Fruit fly (Drosophila melanogaster) whole organism, embryonic: Measurements from ENCODE around the gene CG13097.

ENCODE experiments used
- CG11504 ChIP-seq: fragments of 200-800 bp; sonication (Bioruptor generic); optimal IDR thresholded peaks from 3 replicates; lab custom pipeline; 2019; ENCODE audit warnings: missing biosample characterization, mild to moderate bottlenecking, missing genetic modification characterization, moderate library complexity
- CG12104 ChIP-seq: fragments of 200-800 bp; sonication (Bioruptor generic); optimal IDR thresholded peaks from 3 replicates; lab custom pipeline; 2016; ENCODE audit warnings: missing biosample characterization, missing genetic modification characterization
- CG15696 ChIP-seq: fragments of 200-800 bp; sonication (Bioruptor generic); optimal IDR thresholded peaks from 2 replicates; lab custom pipeline; 2019; ENCODE audit warnings: missing biosample characterization, mild to moderate bottlenecking, missing genetic modification characterization, moderate library complexity
- CG17359 ChIP-seq: fragments of 200-800 bp; sonication (Bioruptor generic); optimal IDR thresholded peaks from 3 replicates; lab custom pipeline; 2018; ENCODE audit warnings: missing biosample characterization, mild to moderate bottlenecking, missing genetic modification characterization, moderate library complexity
- CG17361 ChIP-seq: fragments of 200-800 bp; sonication (Bioruptor generic); IDR thresholded peaks from 3 replicates; pipeline ENCODE4 v1.3.6; 2022; ENCODE audit warnings: missing biosample characterization, missing genetic modification characterization
- CG2712 ChIP-seq: fragments of 200-800 bp; optimal IDR thresholded peaks from 3 replicates; lab custom pipeline; 2019; ENCODE audit warnings: missing biosample characterization, mild to moderate bottlenecking, missing genetic modification characterization, moderate library complexity
- CG34376 ChIP-seq: fragments of 200-800 bp; sonication (Bioruptor generic); optimal IDR thresholded peaks from 2 replicates; lab custom pipeline; 2018; ENCODE audit warnings: missing biosample characterization, mild to moderate bottlenecking, missing genetic modification characterization
- CG3847 ChIP-seq: fragments of 200-800 bp; sonication (Bioruptor generic); IDR thresholded peaks from 2 replicates; pipeline ENCODE4 v1.3.6; 2022; ENCODE audit warnings: missing biosample characterization, missing genetic modification characterization
- CG4730 ChIP-seq: fragments of 200-800 bp; sonication (Bioruptor generic); IDR thresholded peaks from 2 replicates; pipeline ENCODE4 v1.3.6; 2022; ENCODE audit warnings: missing biosample characterization, missing genetic modification characterization
- CG5245 ChIP-seq: fragments of 200-800 bp; sonication (Bioruptor generic); optimal IDR thresholded peaks from 3 replicates; lab custom pipeline; 2016; ENCODE audit warnings: missing biosample characterization, missing genetic modification characterization
- CG6813 ChIP-seq: fragments of 200-800 bp; sonication (Bioruptor generic); optimal IDR thresholded peaks from 2 replicates; lab custom pipeline; 2017; ENCODE audit warnings: missing biosample characterization, missing genetic modification characterization, mild to moderate bottlenecking, moderate library complexity, missing genetic modification reagents
- CG7372 ChIP-seq: fragments of 200-800 bp; sonication (Bioruptor generic); IDR thresholded peaks from 2 replicates; pipeline ENCODE4 v1.3.6; 2022; ENCODE audit warnings: missing biosample characterization, missing genetic modification characterization
- CG8089 ChIP-seq: fragments of 200-800 bp; sonication (Bioruptor generic); optimal IDR thresholded peaks from 3 replicates; lab custom pipeline; 2016; ENCODE audit warnings: missing biosample characterization, missing genetic modification characterization
- CG9797 ChIP-seq: fragments of 200-800 bp; sonication (Bioruptor generic); optimal IDR thresholded peaks from 3 replicates; lab custom pipeline; 2018; ENCODE audit warnings: missing biosample characterization, mild to moderate bottlenecking, missing genetic modification characterization
- CG9817 ChIP-seq: fragments of 200-800 bp; sonication (Bioruptor generic); optimal IDR thresholded peaks from 2 replicates; lab custom pipeline; 2018; ENCODE audit warnings: missing biosample characterization, mild to moderate bottlenecking, missing genetic modification characterization, moderate library complexity
- E2f1 ChIP-seq: fragments of 200-800 bp; sonication (Bioruptor generic); IDR thresholded peaks from 2 replicates; pipeline ENCODE4 v1.3.6; 2022; ENCODE audit warnings: missing biosample characterization, missing genetic modification characterization
- HHEX ChIP-seq: fragments of 200-800 bp; sonication (Bioruptor generic); optimal IDR thresholded peaks from 3 replicates; lab custom pipeline; 2017; ENCODE audit warnings: missing biosample characterization, mild to moderate bottlenecking, missing genetic modification characterization, missing genetic modification reagents
- HLH3B ChIP-seq: fragments of 200-800 bp; sonication (Bioruptor generic); IDR thresholded peaks from 2 replicates; pipeline ENCODE4 v1.3.6; 2022; ENCODE audit warnings: missing biosample characterization, missing genetic modification characterization
- Hmr ChIP-seq: fragments of 200-800 bp; sonication (Bioruptor generic); optimal IDR thresholded peaks from 3 replicates; lab custom pipeline; 2017; ENCODE audit warnings: mild to moderate bottlenecking, missing biosample characterization, missing genetic modification reagents, missing genetic modification characterization
- Jarid2 ChIP-seq: fragments of 200-800 bp; sonication (Bioruptor generic); optimal IDR thresholded peaks from 3 replicates; lab custom pipeline; 2017; ENCODE audit warnings: mild to moderate bottlenecking, missing biosample characterization, missing genetic modification reagents, missing genetic modification characterization
- Nf-YB ChIP-seq: fragments of 200-800 bp; sonication (Bioruptor generic); optimal IDR thresholded peaks from 3 replicates; lab custom pipeline; 2019; ENCODE audit warnings: missing biosample characterization, mild to moderate bottlenecking, missing genetic modification characterization, moderate library complexity
- NfI ChIP-seq: fragments of 200-800 bp; sonication (Bioruptor generic); optimal IDR thresholded peaks from 3 replicates; lab custom pipeline; 2018; ENCODE audit warnings: missing biosample characterization, mild to moderate bottlenecking, missing genetic modification characterization, moderate library complexity
- Ravus ChIP-seq: fragments of 200-800 bp; sonication (Bioruptor generic); IDR thresholded peaks from 2 replicates; pipeline ENCODE4 v1.3.6; 2022; ENCODE audit warnings: missing biosample characterization, missing genetic modification characterization
- Spps ChIP-seq: fragments of 200-800 bp; sonication (Bioruptor generic); optimal IDR thresholded peaks from 2 replicates; lab custom pipeline; 2018; ENCODE audit warnings: missing biosample characterization, mild to moderate bottlenecking, missing genetic modification characterization
- ap ChIP-seq: fragments of 200-800 bp; sonication (Bioruptor generic); IDR thresholded peaks from 2 replicates; pipeline ENCODE4 v1.3.6; 2022; ENCODE audit warnings: missing biosample characterization, missing genetic modification characterization
- ato ChIP-seq: fragments of 200-800 bp; sonication (Bioruptor generic); IDR thresholded peaks from 2 replicates; pipeline ENCODE4 v1.3.6; 2022; ENCODE audit warnings: missing biosample characterization, missing genetic modification characterization; ENCODE audit not compliant: partially characterized antibody
- br ChIP-seq: fragments of >200 bp; optimal IDR thresholded peaks from 2 replicates; lab custom pipeline; 2017
- cg ChIP-seq: fragments of 200-800 bp; sonication (Bioruptor generic); optimal IDR thresholded peaks from 3 replicates; lab custom pipeline; 2019; ENCODE audit warnings: missing biosample characterization, mild to moderate bottlenecking, missing genetic modification characterization, moderate library complexity
- chm ChIP-seq: fragments of 200-800 bp; sonication (Bioruptor generic); IDR thresholded peaks from 2 replicates; pipeline ENCODE4 v1.3.6; 2022; ENCODE audit warnings: missing biosample characterization, missing genetic modification characterization
- danr ChIP-seq: fragments of 200-800 bp; sonication (Bioruptor generic); IDR thresholded peaks from 2 replicates; pipeline ENCODE4 v1.3.6; 2022; ENCODE audit warnings: missing biosample characterization, missing genetic modification characterization
- dati ChIP-seq: fragments of 200-800 bp; sonication (Bioruptor generic); IDR thresholded peaks from 2 replicates; pipeline ENCODE4 v1.3.6; 2022; ENCODE audit warnings: missing biosample characterization, missing genetic modification characterization
- eyg ChIP-seq: fragments of 200-800 bp; sonication (Bioruptor generic); optimal IDR thresholded peaks from 3 replicates; lab custom pipeline; 2016; ENCODE audit warnings: missing biosample characterization, missing genetic modification characterization
- fd3F ChIP-seq: fragments of 200-800 bp; sonication (Bioruptor generic); optimal IDR thresholded peaks from 2 replicates; lab custom pipeline; 2018; ENCODE audit warnings: missing biosample characterization, mild to moderate bottlenecking, missing genetic modification characterization, moderate library complexity
- hbn ChIP-seq: fragments of 200-800 bp; sonication (Bioruptor generic); IDR thresholded peaks from 2 replicates; pipeline ENCODE4 v1.3.6; 2022; ENCODE audit warnings: missing biosample characterization, missing genetic modification characterization; ENCODE audit not compliant: partially characterized antibody
- inv ChIP-seq: fragments of 200-800 bp; sonication (Bioruptor generic); IDR thresholded peaks from 2 replicates; pipeline ENCODE4 v1.3.6; 2022; ENCODE audit warnings: missing biosample characterization, missing genetic modification characterization; ENCODE audit not compliant: partially characterized antibody
- knrl ChIP-seq: fragments of 200-800 bp; sonication (Bioruptor generic); IDR thresholded peaks from 3 replicates; pipeline ENCODE4 v1.3.6; 2022; ENCODE audit warnings: missing biosample characterization, missing genetic modification characterization; ENCODE audit not compliant: partially characterized antibody
- luna ChIP-seq: fragments of 200-800 bp; sonication (Bioruptor generic); optimal IDR thresholded peaks from 2 replicates; lab custom pipeline; 2016; ENCODE audit warnings: missing biosample characterization, missing genetic modification characterization
- nerfin-1 ChIP-seq: fragments of 200-800 bp; sonication (Bioruptor generic); optimal IDR thresholded peaks from 3 replicates; lab custom pipeline; 2019; ENCODE audit warnings: missing biosample characterization, mild to moderate bottlenecking, missing genetic modification characterization, moderate library complexity
- nerfin-2 ChIP-seq: fragments of 200-800 bp; sonication (Bioruptor generic); IDR thresholded peaks from 2 replicates; pipeline ENCODE4 v1.3.6; 2022; ENCODE audit warnings: missing biosample characterization, missing genetic modification characterization; ENCODE audit not compliant: partially characterized antibody
- org-1 ChIP-seq: fragments of 200-800 bp; sonication (Bioruptor generic); optimal IDR thresholded peaks from 2 replicates; lab custom pipeline; 2017; ENCODE audit warnings: missing biosample characterization, missing genetic modification characterization
- salm ChIP-seq: fragments of 200-800 bp; sonication (Bioruptor generic); optimal IDR thresholded peaks from 2 replicates; lab custom pipeline; 2018; ENCODE audit warnings: missing biosample characterization, mild to moderate bottlenecking, missing genetic modification characterization
- sc ChIP-seq, 3 experiments: fragments of >200 bp in 2 of 3; fragments of 200-800 bp in 1 of 3; sonication (Bioruptor generic) in 1 of 3; optimal IDR thresholded peaks; 2 replicates in 2 of 3; 3 replicates in 1 of 3; lab custom pipeline; 2017; ENCODE audit warnings: mild to moderate bottlenecking in 1 of 3, missing biosample characterization in 1 of 3, missing genetic modification characterization in 1 of 3, missing genetic modification reagents in 1 of 3
- seq ChIP-seq: fragments of 200-800 bp; sonication (Bioruptor generic); IDR thresholded peaks from 2 replicates; pipeline ENCODE4 v1.3.6; 2022; ENCODE audit warnings: missing biosample characterization, missing genetic modification characterization
- sima ChIP-seq: fragments of 200-800 bp; sonication (Bioruptor generic); optimal IDR thresholded peaks from 2 replicates; lab custom pipeline; 2016; ENCODE audit warnings: missing biosample characterization, missing genetic modification characterization
- so ChIP-seq: fragments of 200-800 bp; sonication (Bioruptor generic); IDR thresholded peaks from 3 replicates; pipeline ENCODE4 v1.3.6; 2022; ENCODE audit warnings: missing biosample characterization, missing genetic modification characterization
- tin ChIP-seq: fragments of 200-800 bp; sonication (Bioruptor generic); optimal IDR thresholded peaks from 3 replicates; lab custom pipeline; 2016; ENCODE audit warnings: missing biosample characterization, missing genetic modification characterization
- tna ChIP-seq: fragments of 200-800 bp; sonication (Bioruptor generic); IDR thresholded peaks from 2 replicates; pipeline ENCODE4 v1.3.6; 2022; ENCODE audit warnings: missing biosample characterization, missing genetic modification characterization; ENCODE audit not compliant: partially characterized antibody
- ttk ChIP-seq: fragments of 200-800 bp; sonication (Bioruptor generic); IDR thresholded peaks from 2 replicates; pipeline ENCODE4 v2.1.2; 2022; ENCODE audit warnings: missing biosample characterization, missing genetic modification characterization
- unc-4 ChIP-seq: fragments of 200-800 bp; sonication (Bioruptor generic); IDR thresholded peaks from 2 replicates; pipeline ENCODE4 v1.3.6; 2022; ENCODE audit warnings: missing biosample characterization, missing genetic modification characterization; ENCODE audit not compliant: partially characterized antibody
- zf30C ChIP-seq: fragments of 200-800 bp; sonication (Bioruptor generic); optimal IDR thresholded peaks from 3 replicates; lab custom pipeline; 2018; ENCODE audit warnings: missing biosample characterization, mild to moderate bottlenecking, missing genetic modification characterization

CG13097 gene

DNA sequence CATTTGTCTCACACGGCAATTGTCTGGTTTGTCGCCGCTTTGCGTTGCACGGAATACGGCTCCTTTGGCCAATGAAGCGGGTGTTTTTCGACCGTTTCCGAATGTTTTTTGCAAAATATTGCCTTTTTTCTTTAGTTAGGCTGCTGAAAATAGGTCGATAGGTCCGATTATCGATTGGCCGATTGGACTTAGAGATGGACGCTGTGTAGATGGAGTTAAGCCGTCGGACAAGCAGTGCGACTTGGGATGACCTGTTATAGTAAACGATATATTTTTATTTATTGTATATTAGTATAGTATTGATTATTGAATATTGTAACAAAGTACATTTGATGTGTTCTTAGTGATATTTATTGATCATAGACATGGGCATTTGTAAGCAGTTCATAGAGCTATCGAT lies 13.7 kb upstream of the CG13097 start, which contains the start of the genes lmgA and lmgB (continued):
- no peak for TF ChIP-seq Spps (tag; lab: Kevin White, UChicago)
- no peak for TF ChIP-seq salm (tag; lab: Kevin White, UChicago)
- TF ChIP-seq ap (GFP tag; lab: Robert Waterston, UW), result no peak
- TF ChIP-seq CG6813 (GFP tag; lab: Kevin White, UChicago), result no peak
- TF ChIP-seq ttk (GFP tag; lab: Robert Waterston, UW), result no peak
- TF ChIP-seq CG17359 (tag; lab: Kevin White, UChicago), result peak; percentile 15
- TF ChIP-seq HHEX (GFP tag; lab: Kevin White, UChicago), result no peak
- TF ChIP-seq nerfin-2, result peak; percentile 91
- no peak for TF ChIP-seq CG12104 (GFP tag; lab: Kevin White, UChicago)
- TF ChIP-seq eyg (GFP tag; lab: Kevin White, UChicago), result no peak
- TF ChIP-seq tin (GFP tag; lab: Kevin White, UChicago), result peak; percentile 64
- TF ChIP-seq knrl, result peak; percentile 89
- no peak for TF ChIP-seq Nf-YB (GFP tag; lab: Kevin White, UChicago)
- TF ChIP-seq CG8089 (GFP tag; lab: Kevin White, UChicago), result no peak
- TF ChIP-seq E2f1 (GFP tag; lab: Robert Waterston, UW), result 0 out of 2 replicates have a peak, but pooled peaks have one; percentile 23
- TF ChIP-seq CG15696, result peak; percentile 16
- TF ChIP-seq dati, result no peak
- peak; percentile 89 for TF ChIP-seq ato (GFP tag; lab: Robert Waterston, UW)
- peak; percentile 82 for TF ChIP-seq inv (GFP tag; lab: Robert Waterston, UW)
- no peak for TF ChIP-seq danr (GFP tag; lab: Robert Waterston, UW)
- TF ChIP-seq org-1, result no peak
- no peak for TF ChIP-seq CG34376 (GFP tag; lab: Kevin White, UChicago)
- no peak for TF ChIP-seq zf30C (GFP tag; lab: Kevin White, UChicago)
- no peak for TF ChIP-seq sc (optimal IDR thresholded peaks at IDR 0.05; lab: Kevin White, UChicago)
- TF ChIP-seq sc (GFP tag; optimal IDR thresholded peaks at IDR 0.05; lab: Kevin White, UChicago), result no peak
- peak; percentile 22 for TF ChIP-seq CG9797
- no peak for TF ChIP-seq chm (GFP tag; lab: Robert Waterston, UW)
- no peak for TF ChIP-seq CG3847 (GFP tag; lab: Robert Waterston, UW)
- no peak for TF ChIP-seq seq (GFP tag; lab: Robert Waterston, UW)
- TF ChIP-seq NfI (GFP tag; lab: Kevin White, UChicago), result peak; percentile 15
- TF ChIP-seq Ravus (GFP tag; lab: Robert Waterston, UW), result no peak
- no peak for TF ChIP-seq CG4730 (GFP tag; lab: Robert Waterston, UW)
- peak; percentile 32 for TF ChIP-seq Hmr (GFP tag; lab: Kevin White, UChicago)
- TF ChIP-seq CG17361 (GFP tag; lab: Robert Waterston, UW), result peak; percentile 51; the same call in 1 of the 3 replicates
- TF ChIP-seq tna (GFP tag; lab: Robert Waterston, UW), result peak; percentile 89
- TF ChIP-seq br (lab: Kevin White, UChicago), result no peak
- TF ChIP-seq CG11504 (tag; lab: Kevin White, UChicago), result no peak
- TF ChIP-seq so (GFP tag; lab: Robert Waterston, UW), result no peak
- TF ChIP-seq nerfin-1 (tag; lab: Kevin White, UChicago), result peak; percentile 6
- no peak for TF ChIP-seq CG7372 (GFP tag; lab: Robert Waterston, UW)
- TF ChIP-seq CG9817 (tag; lab: Kevin White, UChicago), result peak; percentile 29
- no peak for TF ChIP-seq luna
- TF ChIP-seq hbn (GFP tag; lab: Robert Waterston, UW), result peak; percentile 72
- peak; percentile 83 for TF ChIP-seq unc-4
- no peak for TF ChIP-seq Jarid2 (GFP tag; lab: Kevin White, UChicago)
- TF ChIP-seq CG5245 (GFP tag; lab: Kevin White, UChicago), result peak; percentile 23
- no peak for TF ChIP-seq sima
- peak; percentile 63 for TF ChIP-seq CG2712
- no peak for TF ChIP-seq fd3F (GFP tag; lab: Kevin White, UChicago)
- TF ChIP-seq cg (GFP tag; lab: Kevin White, UChicago), result no peak
- TF ChIP-seq HLH3B (GFP tag; lab: Robert Waterston, UW), result peak; percentile 40; the same call in 1 of the 2 replicates
